Worm (Caenorhabditis elegans): ENCODE results near the gene gst-16.

Gene gst-16

ce11 chrII:13638576-13638975 lies 14.3 kb upstream of the gst-16 start (continued):
- TF ChIP-seq lin-1 (GFP tag; IDR thresholded peaks at IDR 0.05): no peak
- TF ChIP-seq tra-1 (GFP tag; IDR thresholded peaks at IDR 0.05): no peak
- TF ChIP-seq fkh-10 (GFP tag; optimal IDR thresholded peaks at IDR 0.05): no peak

- TF ChIP-seq nhr-25 (tag; optimal IDR thresholded peaks at IDR 0.05; ENCODE audit: borderline replicate concordance, insufficient read depth) (no peak), hlh-11 (tag; optimal IDR thresholded peaks at IDR 0.05) (no peak), zag-1 (tag; optimal IDR thresholded peaks at IDR 0.05) (no peak), madf-5 (GFP tag; IDR thresholded peaks at IDR 0.05) (0 out of 4 replicates have a peak, but pooled peaks of 1 of the 2 experiments have one; percentile 23), nhr-237 (tag; optimal IDR thresholded peaks at IDR 0.05) (no peak), unc-62 (GFP tag; optimal IDR thresholded peaks at IDR 0.05 in 1 of 2) (peak in 1 of 2 experiments; percentile 18), unc-62 (tag; optimal IDR thresholded peaks at IDR 0.05) (no peak), aha-1 (tag) (peak; percentile 84), set-16 (GFP tag; IDR thresholded peaks at IDR 0.05) (peak; percentile 74), zip-11 (GFP tag; IDR thresholded peaks at IDR 0.05) (no peak), hlh-30 (tag; optimal IDR thresholded peaks at IDR 0.05; ENCODE audit: insufficient read depth) (peak; percentile 51), lin-39 (tag; optimal IDR thresholded peaks at IDR 0.05) (no peak), zfp-2 (tag; optimal IDR thresholded peaks at IDR 0.05) (no peak), nhr-111 (GFP tag; optimal IDR thresholded peaks at IDR 0.05) (no peak)
These were observed 13.8 kb upstream of the gst-16 start, which contains the start of gene phdh-1 for ce11 chrII:13637941-13638489. Gene phdh-1, minus strand, starts transcription at chrII:13638480.

- TF ChIP-seq set-16 (GFP tag; IDR thresholded peaks at IDR 0.05): peak; percentile 79
- no peak for TF ChIP-seq lin-13 (GFP tag; optimal IDR thresholded peaks at IDR 0.05)
- no peak for TF ChIP-seq Y48G9A.11 (GFP tag; IDR thresholded peaks at IDR 0.05)
- TF ChIP-seq F49E8.2 (tag; optimal IDR thresholded peaks at IDR 0.05; ENCODE audit: borderline replicate concordance): no peak
- no peak for TF ChIP-seq lin-15B (tag; optimal IDR thresholded peaks at IDR 0.05)
- no peak for TF ChIP-seq duxl-1 (tag; optimal IDR thresholded peaks at IDR 0.05; ENCODE audit: poor library complexity)
These were observed 13.2 kb upstream of the gst-16 start for ce11 chrII:13637464-13637863.

ce11 chrII:13636596-13636995 lies 12.4 kb upstream of the gst-16 start:
- TF ChIP-seq mes-2 (tag; optimal IDR thresholded peaks at IDR 0.05; ENCODE audit: poor library complexity, severe bottlenecking) (peak; percentile 0), ctbp-1 (GFP tag; IDR thresholded peaks at IDR 0.05) (no peak), zfp-2 (tag; optimal IDR thresholded peaks at IDR 0.05) (no peak), ceh-44 (GFP tag; IDR thresholded peaks at IDR 0.05) (no peak), F10B5.3 (tag; optimal IDR thresholded peaks at IDR 0.05) (no peak), nhr-41 (GFP tag; IDR thresholded peaks at IDR 0.05) (0 out of 2 replicates have a peak, but pooled peaks have one; percentile 22), ztf-7 (tag; optimal IDR thresholded peaks at IDR 0.05) (no peak), daf-19 (GFP tag; conservative IDR thresholded peaks at IDR 0.05) (no peak), lsy-2 (tag; optimal IDR thresholded peaks at IDR 0.05) (peak in 1 of 2 experiments; percentile 31), nhr-77 (tag; optimal IDR thresholded peaks at IDR 0.05) (peak; percentile 11), unc-62 (GFP tag; optimal IDR thresholded peaks at IDR 0.05 in 1 of 2) (peak in 1 of 2 experiments; percentile 75), unc-62 (tag; optimal IDR thresholded peaks at IDR 0.05) (no peak), ceh-82 (tag; optimal IDR thresholded peaks at IDR 0.05) (no peak), aly-2 (tag; optimal IDR thresholded peaks at IDR 0.05) (no peak), nhr-6 (tag; optimal IDR thresholded peaks at IDR 0.05) (no peak), nhr-25 (tag; optimal IDR thresholded peaks at IDR 0.05; ENCODE audit: borderline replicate concordance, insufficient read depth) (peak; percentile 10), mep-1 (tag; optimal IDR thresholded peaks at IDR 0.05) (peak; percentile 18), zag-1 (tag; optimal IDR thresholded peaks at IDR 0.05) (no peak), mdt-29 (GFP tag; IDR thresholded peaks at IDR 0.05) (0 out of 2 replicates have a peak, but pooled peaks have one; percentile 5), hmg-1.1 (GFP tag; IDR thresholded peaks at IDR 0.05) (no peak), T26A8.4 (GFP tag; IDR thresholded peaks at IDR 0.05) (no peak; the same call in 1 of the 2 replicates), nhr-28 (tag; optimal IDR thresholded peaks at IDR 0.05) (no peak), saeg-2 (GFP tag; IDR thresholded peaks at IDR 0.05) (no peak), nhr-42 (GFP tag; IDR thresholded peaks at IDR 0.05) (peak; percentile 43; the same call in 1 of the 2 replicates), duxl-1 (tag; optimal IDR thresholded peaks at IDR 0.05; ENCODE audit: poor library complexity) (peak; percentile 75), dve-1 (tag; optimal IDR thresholded peaks at IDR 0.05; ENCODE audit: insufficient read depth) (no peak), Y48G9A.11 (GFP tag; IDR thresholded peaks at IDR 0.05) (no peak), spr-3 (GFP tag; optimal IDR thresholded peaks at IDR 0.05) (no peak)

Measured in whole organism, L4 larva.